Worm (Caenorhabditis elegans) whole organism, L4/young adult: ENCODE measurements around the gene C08E3.1.

ENCODE experiments used
- W03F9.2 ChIP-seq: fragments of 150-350 bp; optimal IDR thresholded peaks from 2 replicates; lab custom pipeline; 2014; ENCODE audit warnings: missing biosample characterization, missing genetic modification characterization
- dao-5 ChIP-seq: sonication (generic microtip); optimal IDR thresholded peaks from 2 replicates; lab custom pipeline; 2016; ENCODE audit warnings: missing genotype, missing genetic modification characterization, moderate library complexity, missing compliant biosample characterization
- him-1 ChIP-seq: sonication (generic microtip); optimal IDR thresholded peaks from 2 replicates; lab custom pipeline; 2016; ENCODE audit warnings: missing genotype, missing genetic modification reagents, missing genetic modification characterization, missing compliant biosample characterization

The C08E3.1 gene

DNA sequence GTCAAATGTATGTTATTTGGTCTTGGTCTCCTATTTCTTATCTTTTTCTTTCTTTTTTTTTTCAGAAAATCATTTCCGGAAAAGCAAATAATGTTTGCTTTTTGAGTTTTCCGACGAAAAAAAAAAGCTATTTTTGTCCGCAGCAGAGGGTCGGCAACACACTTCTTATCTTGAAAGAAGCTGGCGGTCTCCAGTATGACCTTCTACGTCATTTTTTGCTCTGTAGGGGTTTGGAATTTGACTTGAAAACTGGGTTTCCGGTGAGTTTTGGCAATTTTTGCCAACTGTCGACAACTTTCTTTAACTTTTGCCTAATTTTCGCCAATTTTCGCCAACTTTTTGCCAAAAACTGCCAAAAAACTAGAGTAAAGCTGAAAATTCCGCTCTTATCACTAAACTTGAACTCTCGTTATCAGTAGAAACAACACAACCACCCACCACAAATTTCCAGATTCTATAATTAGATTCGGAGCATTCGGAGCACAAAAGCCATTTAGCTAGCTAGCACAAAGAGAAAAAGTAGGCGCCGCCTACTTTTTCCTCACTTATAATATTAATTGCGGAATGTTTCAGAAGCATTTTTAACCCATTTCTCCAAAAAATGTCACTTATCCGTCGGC is 36.8 kb downstream of the C08E3.1 start, which contains the start of gene nhx-6:
Gene nhx-6 (plus strand): TSS at position 570 of the 620 bp plus-strand sequence.
- no peak for TF ChIP-seq dao-5 (tag; lab: Kevin White, UChicago)
- no peak for TF ChIP-seq him-1 (tag; lab: Kevin White, UChicago)
- no peak for TF ChIP-seq W03F9.2 (tag; lab: Kevin White, UChicago)

DNA sequence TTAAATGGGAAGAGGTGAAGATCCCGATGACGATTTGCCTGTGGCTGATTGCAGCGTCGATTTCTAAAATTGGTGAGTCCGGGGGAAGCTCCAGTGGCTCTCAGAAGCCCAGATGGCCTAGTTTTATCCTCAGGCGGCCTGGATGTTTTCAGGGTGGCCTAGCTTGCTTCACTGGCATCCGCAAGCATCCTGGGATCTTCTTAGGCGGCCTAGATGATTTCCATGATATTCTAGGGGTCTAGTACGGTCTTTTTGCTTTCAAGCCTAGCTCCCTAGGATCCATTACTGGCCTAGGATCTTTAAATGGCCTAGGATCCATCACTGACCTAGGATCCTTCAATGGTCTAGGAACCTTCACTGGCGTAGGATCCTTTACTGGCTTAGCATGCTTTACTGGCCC is 37.4 kb downstream of the C08E3.1 start:
- no peak for TF ChIP-seq W03F9.2 (tag; lab: Kevin White, UChicago)
- TF ChIP-seq him-1 (tag; lab: Kevin White, UChicago) = no peak
- no peak for TF ChIP-seq dao-5 (tag; lab: Kevin White, UChicago)

DNA sequence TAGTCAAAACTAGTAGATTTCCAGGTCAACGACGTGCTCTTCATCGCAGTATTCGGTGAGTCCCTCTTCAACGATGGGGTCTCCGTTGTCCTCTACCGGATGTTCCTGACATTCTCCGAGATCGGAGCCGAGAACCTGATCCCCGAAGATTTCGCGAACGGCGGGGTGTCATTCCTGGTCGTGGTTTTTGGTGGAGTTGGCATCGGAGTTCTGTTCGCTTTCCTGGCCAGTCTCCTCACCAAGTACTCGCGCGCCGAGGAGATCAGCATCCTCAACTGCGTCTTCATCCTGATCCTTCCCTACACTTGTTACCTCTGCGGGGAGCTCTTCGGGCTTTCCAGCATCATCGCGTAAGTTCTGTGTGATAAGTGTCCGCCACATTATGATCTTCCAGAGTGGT is 39.1 kb downstream of the C08E3.1 start:
- TF ChIP-seq W03F9.2 (tag; lab: Kevin White, UChicago) (no peak), him-1 (tag; lab: Kevin White, UChicago) (no peak), dao-5 (tag; lab: Kevin White, UChicago) (no peak)

DNA sequence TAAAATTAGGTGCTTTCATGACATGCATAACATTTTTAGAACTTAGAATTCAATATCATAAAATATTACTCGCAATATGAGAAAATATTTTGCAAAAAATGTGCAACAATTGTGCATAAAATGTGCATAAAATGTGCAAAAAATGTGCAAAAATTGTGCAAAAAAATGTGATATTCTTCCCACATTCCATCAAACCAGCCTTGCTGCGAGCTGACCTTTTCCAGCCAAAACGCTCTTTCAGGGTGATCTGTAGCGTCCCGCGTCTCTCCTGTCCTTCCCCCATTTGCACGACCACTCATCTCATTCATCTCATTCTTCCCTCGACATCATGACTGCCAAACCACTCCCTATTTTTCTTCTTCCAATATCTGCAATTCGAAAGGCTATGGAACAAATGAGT is 42.5 kb downstream of the C08E3.1 start, which contains the start of gene fbxb-17:
Gene fbxb-17 (plus strand): TSS at position 301 of the 400 bp plus-strand sequence.
- TF ChIP-seq W03F9.2 (tag; lab: Kevin White, UChicago) (no peak), dao-5 (tag; lab: Kevin White, UChicago) (no peak), him-1 (tag; lab: Kevin White, UChicago) (no peak)

DNA sequence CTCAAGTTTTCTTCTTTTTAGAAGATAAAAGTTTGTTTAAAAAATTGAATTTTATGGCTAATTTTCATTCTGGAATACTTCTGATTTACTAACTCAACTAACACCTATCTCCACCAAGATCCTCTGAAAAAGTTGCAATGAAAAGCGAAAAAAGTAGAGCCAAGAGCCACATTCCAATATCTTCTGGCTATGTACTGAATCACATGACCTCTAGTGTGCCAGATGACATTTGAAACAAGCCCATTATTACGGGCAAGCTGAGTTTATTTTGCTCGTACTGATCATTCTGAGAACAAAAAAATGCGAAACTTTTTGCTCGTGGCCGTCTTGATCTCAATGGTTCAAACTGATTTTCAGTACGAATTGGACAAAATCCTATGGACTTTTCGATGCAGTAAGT is 45.5 kb downstream of the C08E3.1 start, which contains the start of gene irld-36:
Gene irld-36 (plus strand): TSS at position 301 of the 400 bp plus-strand sequence.
- no peak for TF ChIP-seq him-1 (tag; lab: Kevin White, UChicago)
- no peak for TF ChIP-seq dao-5 (tag; lab: Kevin White, UChicago)
- no peak for TF ChIP-seq W03F9.2 (tag; lab: Kevin White, UChicago)

DNA sequence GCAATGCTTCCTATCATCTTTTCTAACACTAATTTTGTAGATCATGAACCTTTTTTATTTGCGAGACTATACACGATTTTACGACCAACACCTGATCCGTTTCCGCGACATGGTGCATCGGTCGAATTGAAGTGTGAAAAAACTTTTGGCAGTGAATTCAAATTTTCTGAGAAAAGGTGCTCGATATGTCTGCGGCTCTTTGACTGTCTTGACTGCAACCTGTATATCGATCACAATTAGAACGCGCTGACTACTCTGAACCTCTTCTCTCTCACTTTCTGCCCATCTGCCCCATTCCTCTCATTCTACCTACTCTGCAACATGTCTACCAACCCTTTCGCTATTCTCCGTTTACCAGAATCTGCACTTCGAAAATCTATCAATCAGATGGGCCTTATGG is 48.6 kb downstream of the C08E3.1 start, which contains the start of gene fbxb-26:
Gene fbxb-26 (plus strand): TSS at position 301 of the 400 bp plus-strand sequence.
- TF ChIP-seq him-1 (tag; lab: Kevin White, UChicago) (no peak), W03F9.2 (tag; lab: Kevin White, UChicago) (no peak), dao-5 (tag; lab: Kevin White, UChicago) (no peak)
